Worm (Caenorhabditis elegans) whole organism, L1 larva: ENCODE results near the gene C53C11.1.
"Not testable (repeated sequence)": the region's sequence is repeated elsewhere in the genome, so short reads cannot be mapped to it uniquely, and the experiment has no call there.

Experiments
- mep-1 ChIP-seq: fragments of 150-350 bp; optimal IDR thresholded peaks from 2 replicates; lab custom pipeline; 2014; ENCODE audit warnings: missing biosample characterization, missing genetic modification characterization
- skn-1 ChIP-seq: fragments of 150-350 bp; optimal IDR thresholded peaks from 2 replicates; lab custom pipeline; 2014; ENCODE audit warnings: missing biosample characterization, missing genetic modification characterization

DNA sequence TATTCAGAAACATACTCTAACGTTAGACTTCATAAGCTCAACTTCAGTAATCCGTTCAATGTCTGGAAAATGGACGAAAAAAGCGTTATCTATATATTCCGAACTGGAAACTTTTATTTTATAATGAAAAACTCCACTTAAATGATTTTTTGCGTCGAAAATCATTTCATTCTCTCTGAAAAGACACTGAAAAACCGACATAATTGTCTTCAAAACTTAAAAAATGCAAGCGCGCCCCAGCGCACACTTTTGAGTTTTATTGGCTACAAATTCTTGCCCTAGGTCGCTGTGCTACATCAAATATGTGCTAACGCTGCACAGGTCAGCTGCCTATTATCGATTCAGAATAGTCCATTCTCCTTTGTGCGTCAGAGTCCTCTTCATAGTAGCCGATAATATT lies 35.7 kb upstream of the C53C11.1 start, which contains the start of gene C33E10.1:
- TF ChIP-seq skn-1, mep-1 (tag; lab: Kevin White, UChicago): not testable (repeated sequence)
